Worm (Caenorhabditis elegans) whole organism, late embryonic: ENCODE data around the gene Y34B4A.7.

ENCODE experiments used
- K09A11.1 ChIP-seq: sonication (generic microtip); optimal IDR thresholded peaks from 2 replicates; lab custom pipeline; 2017; ENCODE audit warnings: antibody characterized with exemption, mild to moderate bottlenecking, missing genetic modification characterization, missing compliant biosample characterization; ENCODE audit not compliant: insufficient read depth
- ama-1 ChIP-seq: fragments of 150-350 bp; optimal IDR thresholded peaks from 2 replicates; lab custom pipeline; 2014
- ceh-6 ChIP-seq: fragments of 200-800 bp; sonication (Bioruptor generic); optimal IDR thresholded peaks from 2 replicates; lab custom pipeline; 2018; ENCODE audit warnings: mild to moderate bottlenecking, missing genetic modification characterization, missing compliant biosample characterization
- fax-1 ChIP-seq: sonication (generic microtip); optimal IDR thresholded peaks from 2 replicates; lab custom pipeline; 2016; ENCODE audit warnings: missing genotype, missing genetic modification characterization, missing compliant biosample characterization
- fkh-10 ChIP-seq: fragments of 150-350 bp; optimal IDR thresholded peaks from 2 replicates; lab custom pipeline; 2014; ENCODE audit warnings: missing biosample characterization, missing genetic modification reagents, missing genetic modification characterization
- lim-6 ChIP-seq: sonication (generic microtip); optimal IDR thresholded peaks from 2 replicates; lab custom pipeline; 2016; ENCODE audit warnings: missing genetic modification characterization, missing compliant biosample characterization
- nfya-1 ChIP-seq: sonication (generic microtip); optimal IDR thresholded peaks from 2 replicates; lab custom pipeline; 2017; ENCODE audit warnings: missing genetic modification characterization, mild to moderate bottlenecking, missing compliant biosample characterization, antibody characterized with exemption, moderate library complexity
- nhr-11 ChIP-seq: fragments of 150-350 bp; optimal IDR thresholded peaks from 2 replicates; lab custom pipeline; 2014; ENCODE audit warnings: missing biosample characterization, missing genetic modification characterization
- pax-1 ChIP-seq: fragments of 150-350 bp; optimal IDR thresholded peaks from 2 replicates; lab custom pipeline; 2014; ENCODE audit warnings: missing biosample characterization, missing genetic modification characterization
- pha-4 ChIP-seq: fragments of 150-350 bp; optimal IDR thresholded peaks from 2 replicates; lab custom pipeline; 2018; ENCODE audit warnings: missing biosample characterization, missing genetic modification reagents, missing genetic modification characterization
- tbx-2 ChIP-seq: sonication (generic microtip); optimal IDR thresholded peaks from 2 replicates; lab custom pipeline; 2016; ENCODE audit warnings: missing genetic modification characterization, missing compliant biosample characterization
- unc-42 ChIP-seq: sonication (generic microtip); optimal IDR thresholded peaks from 2 replicates; lab custom pipeline; 2016; ENCODE audit warnings: missing genotype, missing genetic modification characterization, missing compliant biosample characterization
- unc-86 ChIP-seq: sonication (generic microtip); optimal IDR thresholded peaks from 2 replicates; lab custom pipeline; 2016; ENCODE audit warnings: missing genetic modification characterization, missing compliant biosample characterization

DNA sequence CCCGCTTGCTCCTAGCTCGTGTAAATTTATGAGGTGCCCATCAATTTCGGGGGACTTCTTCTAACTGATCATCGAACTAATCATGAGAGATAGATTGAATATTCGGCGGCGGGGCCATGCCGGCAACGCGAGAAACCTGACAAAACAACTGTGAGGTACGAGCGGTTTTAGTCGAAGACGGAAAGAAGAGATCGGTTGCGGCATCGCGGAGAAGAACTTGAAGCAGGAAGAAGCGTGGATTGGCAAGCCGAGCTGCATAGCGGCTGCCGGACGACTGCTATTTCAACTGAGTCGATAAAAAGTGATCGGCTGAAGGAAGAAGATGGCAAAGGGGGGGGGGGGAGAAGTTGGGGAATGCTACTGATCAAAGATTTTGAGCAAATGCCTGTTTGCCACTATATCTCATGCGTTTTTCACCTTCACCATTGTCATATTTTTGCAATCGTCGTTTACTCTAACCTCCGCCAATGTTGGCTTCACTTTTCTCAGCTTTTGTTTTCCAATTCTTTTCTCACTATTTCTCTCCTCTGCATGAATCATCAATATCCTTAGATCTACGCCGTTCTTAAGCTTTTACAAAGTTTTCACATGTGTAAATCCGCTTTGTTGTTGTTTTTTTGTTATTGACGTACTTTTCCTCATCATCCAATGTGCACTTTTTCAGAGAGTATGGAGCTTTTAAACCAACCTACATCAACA, 48.5 kb upstream of the Y34B4A.7 start, which contains the start of gene pqn-62:
- TF ChIP-seq nfya-1 (peak; percentile 22), ama-1 (lab: Kevin White, UChicago) (no peak), ceh-6 (GFP tag; lab: Kevin White, UChicago) (no peak), unc-42 (tag; lab: Kevin White, UChicago) (no peak), unc-86 (tag; lab: Kevin White, UChicago) (no peak), pax-1 (no peak), nhr-11 (tag; lab: Kevin White, UChicago) (no peak), K09A11.1 (tag; lab: Kevin White, UChicago) (no peak), fax-1 (no peak), fkh-10 (GFP tag; lab: Kevin White, UChicago) (no peak), tbx-2 (tag; lab: Kevin White, UChicago) (no peak), lim-6 (tag; lab: Kevin White, UChicago) (no peak), pha-4 (no peak)
